Fruit fly (Drosophila melanogaster) whole organism, pupa: Measurements from ENCODE around the gene CheA84a.

Experiments
- CG12605 ChIP-seq: fragments of 200-800 bp; sonication (Bioruptor generic); IDR thresholded peaks from 2 replicates; pipeline ENCODE4 v1.3.6; 2022; ENCODE audit warnings: missing biosample characterization, missing genetic modification characterization
- CG17806 ChIP-seq: fragments of 200-800 bp; sonication (Bioruptor generic); optimal IDR thresholded peaks from 2 replicates; lab custom pipeline; 2018; ENCODE audit warnings: missing biosample characterization, mild to moderate bottlenecking, missing genetic modification characterization, moderate library complexity
- CG34367 ChIP-seq: fragments of 200-800 bp; sonication (Bioruptor generic); optimal IDR thresholded peaks from 2 replicates; lab custom pipeline; 2018; ENCODE audit warnings: missing biosample characterization, mild to moderate bottlenecking, missing genetic modification characterization
- EcR ChIP-seq: fragments of 200-800 bp; sonication (Bioruptor generic); optimal IDR thresholded peaks from 3 replicates; lab custom pipeline; 2019; ENCODE audit warnings: missing biosample characterization, missing genetic modification characterization, mild to moderate bottlenecking, moderate library complexity, missing genetic modification reagents
- gl ChIP-seq: fragments of 200-800 bp; sonication (Bioruptor generic); optimal IDR thresholded peaks from 2 replicates; lab custom pipeline; 2018; ENCODE audit warnings: missing biosample characterization, mild to moderate bottlenecking, missing genetic modification characterization

DNA sequence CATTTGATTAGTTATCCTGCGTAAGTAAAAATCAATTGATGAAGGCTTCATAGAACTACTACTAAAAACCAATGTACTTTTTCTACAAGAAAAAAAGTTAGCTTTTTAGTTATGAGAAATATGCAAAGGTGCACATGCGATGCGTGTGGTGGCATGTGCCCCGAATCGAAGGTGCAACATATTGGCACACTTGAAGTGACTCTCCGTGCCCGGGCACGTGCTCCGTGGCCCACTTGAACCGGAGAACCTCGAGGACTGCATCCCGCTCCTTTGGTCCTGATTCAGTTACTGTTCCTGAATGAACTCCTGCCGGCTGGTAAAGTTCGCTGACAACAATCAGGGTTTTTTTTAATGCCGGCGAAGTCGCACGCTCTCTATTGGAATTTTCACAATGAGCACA, 1.4 kb upstream of the CheA84a start:
- TF ChIP-seq EcR (GFP tag; lab: Kevin White, UChicago) (no peak), CG34367 (tag; lab: Kevin White, UChicago) (no peak), gl (tag; lab: Kevin White, UChicago) (no peak), CG17806 (tag; lab: Kevin White, UChicago) (no peak), CG12605 (GFP tag; lab: Robert Waterston, UW) (no peak)
